Worm (Caenorhabditis elegans) whole organism, L1 larva: ENCODE measurements around the gene math-23.
A peak's percentile ranks its signal among the peaks of the same experiment; 100 is the strongest.

ENCODE experiments used
- C04F5.9 ChIP-seq: sonication (generic microtip); optimal IDR thresholded peaks from 2 replicates; lab custom pipeline; 2016; ENCODE audit warnings: missing genetic modification characterization, missing compliant biosample characterization
- C16A3.4 ChIP-seq: fragments of 150-350 bp; optimal IDR thresholded peaks from 2 replicates; lab custom pipeline; 2014; ENCODE audit warnings: missing biosample characterization, missing genetic modification characterization
- F16B12.6 ChIP-seq: fragments of 150-350 bp; optimal IDR thresholded peaks from 2 replicates; lab custom pipeline; 2014; ENCODE audit warnings: missing biosample characterization, missing genetic modification characterization
- Y116A8C.19 ChIP-seq: sonication (generic microtip); optimal IDR thresholded peaks from 2 replicates; lab custom pipeline; 2016; ENCODE audit warnings: missing compliant biosample characterization, missing genetic modification characterization, borderline replicate concordance
- aha-1 ChIP-seq: fragments of 150-350 bp; optimal IDR thresholded peaks from 2 replicates; lab custom pipeline; 2014; ENCODE audit warnings: missing biosample characterization, missing genetic modification characterization
- aly-2 ChIP-seq: fragments of 150-350 bp; optimal IDR thresholded peaks from 2 replicates; lab custom pipeline; 2014; ENCODE audit warnings: missing biosample characterization, missing genetic modification characterization
- ceh-90 ChIP-seq: sonication (generic microtip); optimal IDR thresholded peaks from 2 replicates; lab custom pipeline; 2016; ENCODE audit warnings: missing genetic modification characterization, missing compliant biosample characterization
- efl-1 ChIP-seq, 4 experiments: fragments of 150-350 bp; optimal IDR thresholded peaks in 3 of 4; peaks in 1 of 4; 1 replicate in 1 of 4; 2 replicates in 3 of 4; lab custom pipeline; 2014; ENCODE audit warnings: missing biosample characterization in 2 of 4, missing genetic modification characterization in 2 of 4, missing genetic modification reagents in 2 of 4
- efl-3 ChIP-seq: fragments of 200-800 bp; sonication (Bioruptor generic); optimal IDR thresholded peaks from 2 replicates; lab custom pipeline; 2018; ENCODE audit warnings: mild to moderate bottlenecking, missing genetic modification characterization, missing compliant biosample characterization
- egl-13 ChIP-seq: sonication (generic microtip); optimal IDR thresholded peaks from 2 replicates; lab custom pipeline; 2016; ENCODE audit warnings: missing genotype, missing genetic modification reagents, missing genetic modification characterization, missing compliant biosample characterization
- egl-27 ChIP-seq, 2 experiments: fragments of 150-350 bp in 1 of 2; sonication (generic microtip); optimal IDR thresholded peaks; 3 replicates each; lab custom pipeline; 2017 to 2018; ENCODE audit warnings: missing biosample characterization in 2 of 2, missing genetic modification characterization in 2 of 2, missing genetic modification reagents in 2 of 2
- elt-2 ChIP-seq: sonication (generic microtip); optimal IDR thresholded peaks from 2 replicates; lab custom pipeline; 2016; ENCODE audit warnings: missing genetic modification characterization, mild to moderate bottlenecking, inconsistent platforms, missing compliant biosample characterization, missing genetic modification reagents
- ets-5 ChIP-seq: fragments of 200-800 bp; sonication (Bioruptor generic); IDR thresholded peaks from 2 replicates; pipeline ENCODE4 v1.3.6; 2022; ENCODE audit warnings: missing genetic modification characterization, missing compliant biosample characterization
- fkh-8 ChIP-seq: sonication (generic microtip); optimal IDR thresholded peaks from 2 replicates; lab custom pipeline; 2016; ENCODE audit warnings: mild to moderate bottlenecking, missing genetic modification characterization, missing compliant biosample characterization
- grh-1 ChIP-seq: fragments of 200-800 bp; sonication (Bioruptor generic); IDR thresholded peaks from 2 replicates; pipeline ENCODE4 v1.3.6; 2022; ENCODE audit warnings: missing genetic modification reagents, missing genetic modification characterization, missing compliant biosample characterization
- isw-1 ChIP-seq: fragments of 200-800 bp; sonication (Bioruptor generic); IDR thresholded peaks from 2 replicates; pipeline ENCODE4 v1.3.6; 2022; ENCODE audit warnings: missing genetic modification characterization, missing compliant biosample characterization
- lin-13 ChIP-seq: fragments of 150-350 bp; optimal IDR thresholded peaks from 2 replicates; lab custom pipeline; 2014; ENCODE audit warnings: missing biosample characterization, missing genetic modification reagents, missing genetic modification characterization
- lin-14 ChIP-seq: fragments of 200-800 bp; sonication (Bioruptor generic); optimal IDR thresholded peaks from 2 replicates; lab custom pipeline; 2018; ENCODE audit warnings: mild to moderate bottlenecking, missing genetic modification characterization, moderate library complexity, missing compliant biosample characterization
- lin-15B ChIP-seq: fragments of 150-350 bp; sonication (generic microtip); optimal IDR thresholded peaks from 3 replicates; lab custom pipeline; 2014; ENCODE audit warnings: missing biosample characterization, missing genetic modification characterization
- lin-39 ChIP-seq: fragments of 150-350 bp; optimal IDR thresholded peaks from 2 replicates; lab custom pipeline; 2014; ENCODE audit warnings: missing biosample characterization, missing genetic modification reagents, missing genetic modification characterization
- mab-9 ChIP-seq: fragments of 200-800 bp; sonication (Bioruptor generic); IDR thresholded peaks from 2 replicates; pipeline ENCODE4 v1.3.6; 2022; ENCODE audit warnings: missing genetic modification reagents, missing genetic modification characterization, missing compliant biosample characterization
- mef-2 ChIP-seq: fragments of 150-350 bp; optimal IDR thresholded peaks from 2 replicates; lab custom pipeline; 2014; ENCODE audit warnings: missing biosample characterization, missing genetic modification characterization
- mep-1 ChIP-seq: fragments of 150-350 bp; optimal IDR thresholded peaks from 2 replicates; lab custom pipeline; 2014; ENCODE audit warnings: missing biosample characterization, missing genetic modification characterization
- nhr-11 ChIP-seq: fragments of 150-350 bp; optimal IDR thresholded peaks from 2 replicates; lab custom pipeline; 2014; ENCODE audit warnings: missing biosample characterization, missing genetic modification characterization
- nhr-12 ChIP-seq: sonication (generic microtip); optimal IDR thresholded peaks from 2 replicates; lab custom pipeline; 2017; ENCODE audit warnings: missing biosample characterization, missing genetic modification characterization
- nhr-20 ChIP-seq: sonication (generic microtip); optimal IDR thresholded peaks from 2 replicates; lab custom pipeline; 2016; ENCODE audit warnings: mild to moderate bottlenecking, missing genetic modification characterization, missing compliant biosample characterization
- nhr-237 ChIP-seq: fragments of 150-350 bp; optimal IDR thresholded peaks from 2 replicates; lab custom pipeline; 2014; ENCODE audit warnings: missing biosample characterization, missing genetic modification characterization
- nhr-47 ChIP-seq: sonication (generic microtip); optimal IDR thresholded peaks from 2 replicates; lab custom pipeline; 2016; ENCODE audit warnings: mild to moderate bottlenecking, missing genetic modification characterization, moderate library complexity, missing compliant biosample characterization
- nhr-90 ChIP-seq: sonication (generic microtip); optimal IDR thresholded peaks from 2 replicates; lab custom pipeline; 2016; ENCODE audit warnings: mild to moderate bottlenecking, missing genetic modification characterization, missing compliant biosample characterization; ENCODE audit not compliant: poor library complexity
- pag-3 ChIP-seq: sonication (generic microtip); optimal IDR thresholded peaks from 2 replicates; lab custom pipeline; 2017; ENCODE audit warnings: missing genetic modification characterization, mild to moderate bottlenecking, missing compliant biosample characterization, antibody characterized with exemption, borderline replicate concordance; ENCODE audit not compliant: insufficient read depth
- snu-23 ChIP-seq: sonication (generic microtip); optimal IDR thresholded peaks from 2 replicates; lab custom pipeline; 2016; ENCODE audit warnings: missing genetic modification characterization, missing compliant biosample characterization
- sup-37 ChIP-seq: fragments of 200-800 bp; sonication (Bioruptor generic); optimal IDR thresholded peaks from 2 replicates; lab custom pipeline; 2018; ENCODE audit warnings: mild to moderate bottlenecking, missing genetic modification characterization, missing compliant biosample characterization
- tbx-2 ChIP-seq: sonication (generic microtip); optimal IDR thresholded peaks from 2 replicates; lab custom pipeline; 2016; ENCODE audit warnings: missing genetic modification characterization, missing compliant biosample characterization
- tlp-1 ChIP-seq: fragments of 150-350 bp; optimal IDR thresholded peaks from 2 replicates; lab custom pipeline; 2014; ENCODE audit warnings: missing biosample characterization, missing genetic modification characterization
- unc-30 ChIP-seq: sonication (generic microtip); optimal IDR thresholded peaks from 2 replicates; lab custom pipeline; 2017; ENCODE audit warnings: missing biosample characterization, missing genetic modification characterization
- unc-86 ChIP-seq: sonication (generic microtip); optimal IDR thresholded peaks from 2 replicates; lab custom pipeline; 2016; ENCODE audit warnings: missing genetic modification characterization, missing compliant biosample characterization
- unc-98 ChIP-seq: fragments of 200-800 bp; sonication (Bioruptor generic); IDR thresholded peaks from 2 replicates; pipeline ENCODE4 v1.3.6; 2022; ENCODE audit warnings: missing genetic modification characterization, missing compliant biosample characterization
- zag-1 ChIP-seq: fragments of 150-350 bp; optimal IDR thresholded peaks from 2 replicates; lab custom pipeline; 2014; ENCODE audit warnings: missing biosample characterization, missing genetic modification characterization
- zip-4 ChIP-seq: fragments of 200-800 bp; sonication (Bioruptor generic); optimal IDR thresholded peaks from 2 replicates; lab custom pipeline; 2018; ENCODE audit warnings: mild to moderate bottlenecking, missing genetic modification characterization, moderate library complexity, missing compliant biosample characterization
- ztf-11 ChIP-seq, 2 experiments: sonication (generic microtip); optimal IDR thresholded peaks; 2 replicates each; lab custom pipeline; 2016 to 2017; ENCODE audit warnings: missing genetic modification characterization in 2 of 2, missing biosample characterization in 1 of 2, missing compliant biosample characterization in 1 of 2
- ztf-4 ChIP-seq: fragments of 150-350 bp; optimal IDR thresholded peaks from 2 replicates; lab custom pipeline; 2014; ENCODE audit warnings: missing biosample characterization, missing genetic modification characterization

The math-23 gene

ce11 chrII:1905104-1905503, 3.0 kb downstream of the math-23 start, which contains the start of gene math-22:
TSS of gene math-22 (plus strand) at chrII:1905404.
- TF ChIP-seq Y116A8C.19 (no peak), mab-9 (GFP tag; lab: Robert Waterston, UW) (no peak), unc-98 (GFP tag; lab: Robert Waterston, UW) (no peak)

- no peak for TF ChIP-seq isw-1
- TF ChIP-seq egl-13 (tag; lab: Kevin White, UChicago), result no peak
- TF ChIP-seq egl-27 (tag; optimal IDR thresholded peaks at IDR 0.05; lab: Kevin White, UChicago), result no peak
- no peak for TF ChIP-seq zip-4 (GFP tag; lab: Kevin White, UChicago)
- no peak for TF ChIP-seq aha-1 (tag; lab: Kevin White, UChicago)
- TF ChIP-seq C04F5.9, result no peak
- no peak for TF ChIP-seq unc-30 (tag; lab: Kevin White, UChicago)
- no peak for TF ChIP-seq ztf-4 (tag; lab: Kevin White, UChicago)
- TF ChIP-seq mef-2 (tag; lab: Kevin White, UChicago), result no peak
- TF ChIP-seq snu-23 (GFP tag; lab: Kevin White, UChicago), result no peak
- TF ChIP-seq grh-1, result no peak
- TF ChIP-seq nhr-90 (tag; lab: Kevin White, UChicago), result no peak
- no peak for TF ChIP-seq zag-1
- TF ChIP-seq Y116A8C.19, result no peak
- no peak for TF ChIP-seq sup-37 (GFP tag; lab: Kevin White, UChicago)
- TF ChIP-seq tlp-1 (tag; lab: Kevin White, UChicago), result no peak
- no peak for TF ChIP-seq nhr-12
- TF ChIP-seq ets-5, result no peak
Measured at ce11 chrII:1912741-1913140, 10.7 kb downstream of the math-23 start, which contains the start of gene math-31. TSS of gene math-31 (minus strand) at chrII:1912841.

DNA sequence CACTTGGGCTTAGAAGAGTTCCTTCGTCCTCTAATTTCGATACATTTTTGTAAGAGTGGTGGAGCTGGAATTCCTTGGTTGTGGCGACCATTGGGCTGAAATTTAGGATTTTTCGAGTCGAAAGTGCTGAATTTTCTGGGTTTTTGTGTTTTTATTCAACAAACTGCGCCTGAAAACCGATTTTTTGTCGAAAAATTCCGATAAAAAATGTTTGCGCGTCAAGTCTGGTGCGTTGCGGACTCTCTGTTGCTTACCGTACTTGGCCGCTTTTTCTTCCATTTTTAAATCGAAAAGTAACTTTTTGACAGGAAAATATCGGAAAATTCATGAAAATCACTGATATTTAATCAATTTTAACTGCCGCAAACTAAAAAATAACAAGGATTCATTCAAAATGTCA, 15.8 kb downstream of the math-23 start, which contains the start of gene bath-4:
TSS of gene bath-4 (minus strand) at position 101 of the 400 bp plus-strand sequence.
- TF ChIP-seq egl-13 (tag; lab: Kevin White, UChicago) (no peak), C16A3.4 (tag; lab: Kevin White, UChicago) (no peak), nhr-47 (tag; lab: Kevin White, UChicago) (no peak), aly-2 (no peak), nhr-237 (tag; lab: Kevin White, UChicago) (no peak), unc-86 (tag; lab: Kevin White, UChicago) (no peak), unc-98 (GFP tag; lab: Robert Waterston, UW) (no peak), tbx-2 (tag; lab: Kevin White, UChicago) (no peak), isw-1 (no peak), fkh-8 (tag; lab: Kevin White, UChicago) (no peak), lin-13 (GFP tag; lab: Kevin White, UChicago) (no peak), nhr-20 (tag; lab: Kevin White, UChicago) (no peak)

DNA sequence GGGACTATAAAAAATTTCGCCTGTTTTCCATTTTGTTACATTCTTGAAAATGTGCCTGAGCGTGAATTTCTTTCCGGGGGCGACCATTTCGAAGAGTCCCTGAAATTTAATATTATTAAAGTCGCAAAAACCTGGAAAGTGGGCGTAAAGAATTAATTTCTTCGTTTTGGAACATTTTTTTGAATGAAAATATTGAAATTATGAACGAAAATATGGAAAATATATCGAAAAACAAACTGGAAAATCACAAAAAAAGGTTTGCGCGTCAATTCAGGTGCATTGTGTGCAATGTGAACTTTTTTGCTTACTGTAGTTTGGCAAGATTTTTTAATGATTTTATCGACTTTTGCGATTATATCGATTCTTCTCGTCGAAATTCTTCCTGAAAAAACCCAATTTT, 18.9 kb downstream of the math-23 start, which contains the start of gene bath-7:
TSS of gene bath-7 (minus strand) at position 101 of the 400 bp plus-strand sequence.
- TF ChIP-seq elt-2 (tag; lab: Kevin White, UChicago), result no peak
- no peak for TF ChIP-seq grh-1
- TF ChIP-seq efl-1 (optimal IDR thresholded peaks at IDR 0.05; lab: Kevin White, UChicago), result no peak
- peak in 1 of 2 experiments; percentile 62 for TF ChIP-seq efl-1 (GFP tag; optimal IDR thresholded peaks at IDR 0.05 in 1 of 2; lab: Kevin White, UChicago)
- no peak for TF ChIP-seq lin-39 (tag; lab: Kevin White, UChicago)
- TF ChIP-seq F16B12.6 (tag; lab: Kevin White, UChicago), result no peak
- no peak for TF ChIP-seq lin-15B
- TF ChIP-seq, all 84 proteins: peak for 1

ce11 chrII:1922665-1923187, 20.6 kb downstream of the math-23 start, which contains the start of the genes bath-2 and F52C6.4:
TSS of gene bath-2 (minus strand) at chrII:1922765.
TSS of gene F52C6.4 (plus strand) at chrII:1923137.
- TF ChIP-seq snu-23 (GFP tag; lab: Kevin White, UChicago) (no peak), sup-37 (GFP tag; lab: Kevin White, UChicago) (no peak), nhr-11 (tag; lab: Kevin White, UChicago) (no peak), mep-1 (no peak), pag-3 (tag; lab: Kevin White, UChicago) (no peak), ceh-90 (tag; lab: Kevin White, UChicago) (no peak), lin-14 (GFP tag; lab: Kevin White, UChicago) (no peak), ztf-11 (tag; optimal IDR thresholded peaks at IDR 0.05; lab: Kevin White, UChicago) (no peak), efl-3 (no peak), aha-1 (tag; lab: Kevin White, UChicago) (no peak), tbx-2 (tag; lab: Kevin White, UChicago) (no peak)
- TF ChIP-seq, all 84 proteins: peak for 0
